Fruit fly (Drosophila melanogaster) whole organism, prepupa: ENCODE results near the gene Lcp65Aa.
A peak's percentile ranks its signal among the peaks of the same experiment; 100 is the strongest.

Source experiments
- Blimp-1 ChIP-seq: fragments of 200-800 bp; sonication (Bioruptor generic); optimal IDR thresholded peaks from 3 replicates; lab custom pipeline; 2017; ENCODE audit warnings: missing biosample characterization, missing genetic modification characterization, mild to moderate bottlenecking, moderate library complexity, missing genetic modification reagents
- CG10631 ChIP-seq: fragments of 200-800 bp; sonication (Bioruptor generic); optimal IDR thresholded peaks from 2 replicates; lab custom pipeline; 2016; ENCODE audit warnings: missing biosample characterization, missing genetic modification characterization
- CG11294 ChIP-seq: fragments of 200-800 bp; sonication (Bioruptor generic); IDR thresholded peaks from 2 replicates; pipeline ENCODE4 v1.3.6; 2022; ENCODE audit warnings: missing biosample characterization, missing genetic modification characterization
- CG11762 ChIP-seq: fragments of 200-800 bp; sonication (Bioruptor generic); optimal IDR thresholded peaks from 3 replicates; lab custom pipeline; 2016; ENCODE audit warnings: missing biosample characterization, missing genetic modification characterization; ENCODE audit not compliant: insufficient read depth
- CG11902 ChIP-seq: fragments of 200-800 bp; sonication (Bioruptor generic); optimal IDR thresholded peaks from 3 replicates; lab custom pipeline; 2016; ENCODE audit warnings: missing biosample characterization, missing genetic modification characterization
- CG15336 ChIP-seq: fragments of 200-800 bp; sonication (Bioruptor generic); IDR thresholded peaks from 2 replicates; pipeline ENCODE4 v1.3.6; 2022; ENCODE audit warnings: missing biosample characterization, missing genetic modification characterization
- CG16779 ChIP-seq: fragments of 200-800 bp; sonication (Bioruptor generic); optimal IDR thresholded peaks from 3 replicates; lab custom pipeline; 2017; ENCODE audit warnings: missing biosample characterization, mild to moderate bottlenecking, missing genetic modification characterization
- CG34406 ChIP-seq: fragments of 200-800 bp; sonication (Bioruptor generic); optimal IDR thresholded peaks from 3 replicates; lab custom pipeline; 2016; ENCODE audit warnings: missing biosample characterization, missing genetic modification characterization
- CG3919 ChIP-seq: fragments of 200-800 bp; sonication (Bioruptor generic); optimal IDR thresholded peaks from 3 replicates; lab custom pipeline; 2016; ENCODE audit warnings: missing biosample characterization, missing genetic modification characterization
- CG4318 ChIP-seq: fragments of 200-800 bp; sonication (Bioruptor generic); optimal IDR thresholded peaks from 3 replicates; lab custom pipeline; 2017; ENCODE audit warnings: missing biosample characterization, mild to moderate bottlenecking, missing genetic modification characterization
- CG6163 ChIP-seq: fragments of 200-800 bp; sonication (Bioruptor generic); IDR thresholded peaks from 3 replicates; pipeline ENCODE4 v1.3.6; 2022; ENCODE audit warnings: missing biosample characterization, missing genetic modification characterization
- CG6276 ChIP-seq: fragments of 200-800 bp; sonication (Bioruptor generic); optimal IDR thresholded peaks from 2 replicates; lab custom pipeline; 2017; ENCODE audit warnings: missing biosample characterization, mild to moderate bottlenecking, missing genetic modification characterization
- CG6792 ChIP-seq: fragments of 200-800 bp; sonication (Bioruptor generic); optimal IDR thresholded peaks from 3 replicates; lab custom pipeline; 2016; ENCODE audit warnings: missing biosample characterization, missing genetic modification characterization
- CG6808 ChIP-seq: fragments of 200-800 bp; sonication (Bioruptor generic); optimal IDR thresholded peaks from 3 replicates; lab custom pipeline; 2017; ENCODE audit warnings: missing biosample characterization, missing genetic modification characterization, mild to moderate bottlenecking, moderate library complexity, missing genetic modification reagents
- CG7368 ChIP-seq: fragments of 200-800 bp; sonication (Bioruptor generic); optimal IDR thresholded peaks from 3 replicates; lab custom pipeline; 2016; ENCODE audit warnings: missing biosample characterization, missing genetic modification characterization
- CG8119 ChIP-seq: fragments of 200-800 bp; sonication (Bioruptor generic); IDR thresholded peaks from 3 replicates; pipeline ENCODE4 v1.3.6; 2022; ENCODE audit warnings: missing biosample characterization, missing genetic modification characterization
- CG8319 ChIP-seq: fragments of 200-800 bp; sonication (Bioruptor generic); optimal IDR thresholded peaks from 3 replicates; lab custom pipeline; 2016; ENCODE audit warnings: missing biosample characterization, missing genetic modification characterization
- CG8632 ChIP-seq: fragments of 200-800 bp; sonication (Bioruptor generic); optimal IDR thresholded peaks from 3 replicates; lab custom pipeline; 2016; ENCODE audit warnings: missing biosample characterization, missing genetic modification characterization
- Eip75B ChIP-seq: fragments of 200-800 bp; sonication (Bioruptor generic); optimal IDR thresholded peaks from 3 replicates; lab custom pipeline; 2016; ENCODE audit warnings: missing biosample characterization, missing genetic modification characterization
- Eip93F ChIP-seq: fragments of 200-800 bp; sonication (Bioruptor generic); optimal IDR thresholded peaks from 2 replicates; lab custom pipeline; 2016; ENCODE audit warnings: missing biosample characterization, mild to moderate bottlenecking, missing genetic modification characterization
- Ets21C ChIP-seq: fragments of 200-800 bp; sonication (Bioruptor generic); optimal IDR thresholded peaks from 3 replicates; lab custom pipeline; 2016; ENCODE audit warnings: missing biosample characterization, missing genetic modification characterization
- Ets96B ChIP-seq: fragments of 200-800 bp; optimal IDR thresholded peaks from 2 replicates; lab custom pipeline; 2019; ENCODE audit warnings: missing biosample characterization, mild to moderate bottlenecking, missing genetic modification characterization, moderate library complexity
- Gug ChIP-seq: fragments of 200-800 bp; sonication (Bioruptor generic); IDR thresholded peaks from 2 replicates; pipeline ENCODE4 v1.3.6; 2022; ENCODE audit warnings: missing biosample characterization, missing genetic modification characterization
- Hr38 ChIP-seq: sonication (Bioruptor generic); optimal IDR thresholded peaks from 2 replicates; lab custom pipeline; 2016; ENCODE audit warnings: missing biosample characterization, missing genetic modification characterization
- Lpt ChIP-seq: fragments of 200-800 bp; sonication (Bioruptor generic); optimal IDR thresholded peaks from 3 replicates; lab custom pipeline; 2016; ENCODE audit warnings: missing biosample characterization, missing genetic modification characterization
- Met ChIP-seq: fragments of 200-800 bp; sonication (Bioruptor generic); optimal IDR thresholded peaks from 3 replicates; lab custom pipeline; 2016; ENCODE audit warnings: missing biosample characterization, missing genetic modification characterization
- OdsH ChIP-seq: fragments of 200-800 bp; sonication (Bioruptor generic); optimal IDR thresholded peaks from 3 replicates; lab custom pipeline; 2016; ENCODE audit warnings: missing biosample characterization, missing genetic modification characterization
- Smox ChIP-seq: fragments of 200-800 bp; sonication (Bioruptor generic); optimal IDR thresholded peaks from 3 replicates; lab custom pipeline; 2016; ENCODE audit warnings: missing biosample characterization, missing genetic modification characterization
- Sox102F ChIP-seq: fragments of 200-800 bp; sonication (Bioruptor generic); optimal IDR thresholded peaks from 2 replicates; lab custom pipeline; 2016; ENCODE audit warnings: missing biosample characterization, mild to moderate bottlenecking, missing genetic modification characterization
- Sox14 ChIP-seq: fragments of 200-800 bp; sonication (Bioruptor generic); optimal IDR thresholded peaks from 3 replicates; lab custom pipeline; 2016; ENCODE audit warnings: missing biosample characterization, missing genetic modification characterization
- Sox15 ChIP-seq: fragments of 200-800 bp; sonication (Bioruptor generic); optimal IDR thresholded peaks from 3 replicates; lab custom pipeline; 2016; ENCODE audit warnings: missing biosample characterization, missing genetic modification characterization
- achi ChIP-seq: fragments of 200-800 bp; sonication (Bioruptor generic); optimal IDR thresholded peaks from 3 replicates; lab custom pipeline; 2016; ENCODE audit warnings: missing biosample characterization, missing genetic modification characterization
- cyc ChIP-seq: fragments of 200-800 bp; sonication (Bioruptor generic); optimal IDR thresholded peaks from 3 replicates; lab custom pipeline; 2016; ENCODE audit warnings: missing biosample characterization, missing genetic modification characterization
- dac ChIP-seq: fragments of 200-800 bp; sonication (Bioruptor generic); optimal IDR thresholded peaks from 2 replicates; lab custom pipeline; 2017; ENCODE audit warnings: missing biosample characterization, mild to moderate bottlenecking, missing genetic modification characterization
- dsx ChIP-seq: fragments of 200-800 bp; optimal IDR thresholded peaks from 3 replicates; lab custom pipeline; 2019; ENCODE audit warnings: missing biosample characterization, mild to moderate bottlenecking, missing genetic modification characterization, moderate library complexity; ENCODE audit not compliant: poor library complexity, severe bottlenecking
- eg ChIP-seq: fragments of 200-800 bp; sonication (Bioruptor generic); IDR thresholded peaks from 3 replicates; pipeline ENCODE4 v1.3.6; 2022; ENCODE audit warnings: missing biosample characterization, missing genetic modification characterization
- esn ChIP-seq: fragments of 200-800 bp; sonication (Bioruptor generic); optimal IDR thresholded peaks from 2 replicates; lab custom pipeline; 2016; ENCODE audit warnings: missing biosample characterization, mild to moderate bottlenecking, missing genetic modification characterization, moderate library complexity
- fd59A ChIP-seq: fragments of 200-800 bp; sonication (Bioruptor generic); optimal IDR thresholded peaks from 2 replicates; lab custom pipeline; 2017; ENCODE audit warnings: missing biosample characterization, mild to moderate bottlenecking, missing genetic modification characterization, missing genetic modification reagents
- fkh ChIP-seq: fragments of 200-800 bp; sonication (Bioruptor generic); optimal IDR thresholded peaks from 3 replicates; lab custom pipeline; 2017; ENCODE audit warnings: missing biosample characterization, mild to moderate bottlenecking, missing genetic modification characterization, moderate library complexity
- lz ChIP-seq: fragments of 200-800 bp; sonication (Bioruptor generic); optimal IDR thresholded peaks from 3 replicates; lab custom pipeline; 2016; ENCODE audit warnings: missing biosample characterization, missing genetic modification characterization
- net ChIP-seq: fragments of 200-800 bp; sonication (Bioruptor generic); optimal IDR thresholded peaks from 3 replicates; lab custom pipeline; 2016; ENCODE audit warnings: missing biosample characterization, missing genetic modification characterization
- pdm3 ChIP-seq: fragments of 200-800 bp; sonication (Bioruptor generic); optimal IDR thresholded peaks from 3 replicates; lab custom pipeline; 2016; ENCODE audit warnings: missing biosample characterization, missing genetic modification characterization
- svp ChIP-seq: fragments of 200-800 bp; sonication (Bioruptor generic); peaks from one replicate; lab custom pipeline; 2016; ENCODE audit warnings: missing biosample characterization, missing genetic modification characterization
- vri ChIP-seq: fragments of 200-800 bp; sonication (Bioruptor generic); optimal IDR thresholded peaks from 3 replicates; lab custom pipeline; 2016; ENCODE audit warnings: missing biosample characterization, mild to moderate bottlenecking, missing genetic modification characterization

The Lcp65Aa gene

DNA sequence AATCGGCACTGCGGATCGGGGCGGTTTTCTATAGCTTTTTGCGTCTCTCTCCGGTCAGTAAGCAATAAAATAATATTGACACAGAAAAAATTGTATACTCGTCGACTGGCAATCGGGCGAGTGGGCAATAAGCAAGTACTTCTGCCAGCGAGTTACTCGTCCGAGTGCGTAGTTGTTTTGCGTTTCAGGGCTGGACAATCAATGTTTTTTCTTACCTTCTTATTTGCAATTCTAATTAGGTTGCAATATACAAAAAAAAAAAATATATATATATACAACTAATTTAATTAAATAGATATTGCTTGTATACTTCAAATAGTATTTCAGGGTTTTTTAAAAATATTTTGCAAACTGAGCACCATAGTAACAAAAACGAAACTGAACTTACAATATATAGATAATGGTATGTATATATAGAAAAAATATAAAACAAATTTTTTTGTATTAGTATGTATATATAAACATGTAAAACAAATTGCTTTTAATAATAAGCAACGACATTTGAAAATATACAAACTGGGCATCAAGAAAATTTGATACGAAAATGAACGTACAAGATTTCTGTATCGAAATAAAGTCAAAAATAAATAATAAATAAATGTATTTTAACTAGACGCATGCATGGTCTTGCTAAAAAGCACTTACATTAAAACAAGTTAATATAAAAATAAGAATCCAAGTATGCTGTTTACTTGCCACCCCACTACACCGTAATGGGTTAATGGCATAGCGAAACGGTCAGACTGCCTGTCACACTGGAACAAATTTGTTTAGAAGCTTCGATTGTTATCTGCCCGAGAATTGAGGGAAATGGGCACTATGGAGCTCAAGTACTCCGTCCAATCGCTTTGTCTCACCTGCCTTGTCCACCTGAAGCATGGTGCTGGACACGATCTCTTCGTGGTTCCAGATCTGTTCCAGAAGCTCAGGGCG is 38.2 kb downstream of the Lcp65Aa start, which contains the start of the genes D19A and CG7386 (continued):
- peak; percentile 37 for TF ChIP-seq OdsH
- peak; percentile 50 for TF ChIP-seq Sox14 (GFP tag; lab: Kevin White, UChicago)
- TF ChIP-seq CG34406 (GFP tag; lab: Kevin White, UChicago), result peak; percentile 38
- peak; percentile 53; the same call in 2 of the 3 replicates for TF ChIP-seq eg
- TF ChIP-seq CG6792, result peak; percentile 34
- peak; percentile 67 for TF ChIP-seq esn (GFP tag; lab: Kevin White, UChicago)
- no peak for TF ChIP-seq Blimp-1
- no peak for TF ChIP-seq net (GFP tag; lab: Kevin White, UChicago)
- no peak for TF ChIP-seq vri (GFP tag; lab: Kevin White, UChicago)
- no peak for TF ChIP-seq CG16779 (tag; lab: Kevin White, UChicago)
- TF ChIP-seq Met (GFP tag; lab: Kevin White, UChicago), result peak; percentile 59
- TF ChIP-seq fkh (GFP tag; lab: Kevin White, UChicago), result peak; percentile 89
- TF ChIP-seq CG6276 (GFP tag; lab: Kevin White, UChicago), result no peak
- peak; percentile 20 for TF ChIP-seq Sox15
- no peak for TF ChIP-seq CG4318 (GFP tag; lab: Kevin White, UChicago)
- peak; percentile 58 for TF ChIP-seq CG10631 (GFP tag; lab: Kevin White, UChicago)
- TF ChIP-seq Gug (GFP tag; lab: Robert Waterston, UW), result peak; percentile 42

dm6 chr3L:6192822-6193555 is 41.9 kb downstream of the Lcp65Aa start, which contains the start of the genes Sf3b6 and Tnpo:
TSS of gene Sf3b6 (minus strand) at chr3L:6193179.
TSS of gene Tnpo (plus strand) at chr3L:6193480.
- peak; percentile 29 for TF ChIP-seq CG11762
- TF ChIP-seq Eip75B, result no peak
- no peak for TF ChIP-seq vri (GFP tag; lab: Kevin White, UChicago)
- TF ChIP-seq svp (GFP tag; lab: Kevin White, UChicago), result no peak
- peak; percentile 86 for TF ChIP-seq lz (GFP tag; lab: Kevin White, UChicago)
- peak; percentile 35 for TF ChIP-seq dac
- no peak for TF ChIP-seq net (GFP tag; lab: Kevin White, UChicago)
- TF ChIP-seq CG10631 (GFP tag; lab: Kevin White, UChicago), result peak; percentile 87
- TF ChIP-seq dsx (GFP tag; lab: Kevin White, UChicago), result no peak
- TF ChIP-seq CG11294, result peak; percentile 71; the same call in 1 of the 2 replicates
- no peak for TF ChIP-seq eg
- no peak for TF ChIP-seq Hr38 (GFP tag; lab: Kevin White, UChicago)
- TF ChIP-seq Sox14 (GFP tag; lab: Kevin White, UChicago), result peak; percentile 79
- no peak; the same call in 1 of the 3 replicates for TF ChIP-seq CG8119 (GFP tag; lab: Robert Waterston, UW)
- peak; percentile 60 for TF ChIP-seq Lpt (GFP tag; lab: Kevin White, UChicago)
- no peak for TF ChIP-seq Sox102F (GFP tag; lab: Kevin White, UChicago)
- TF ChIP-seq CG15336 (GFP tag; lab: Robert Waterston, UW), result peak; percentile 59
- no peak for TF ChIP-seq Blimp-1
- peak; percentile 90 for TF ChIP-seq Sox15
- peak; percentile 52 for TF ChIP-seq fd59A (GFP tag; lab: Kevin White, UChicago)
- no peak for TF ChIP-seq Smox (GFP tag; lab: Kevin White, UChicago)
- TF ChIP-seq cyc (GFP tag; lab: Kevin White, UChicago), result peak; percentile 79
- peak; percentile 70 for TF ChIP-seq CG8632
- TF ChIP-seq CG4318 (GFP tag; lab: Kevin White, UChicago), result no peak
- TF ChIP-seq Eip93F (GFP tag; lab: Kevin White, UChicago), result peak; percentile 23
- TF ChIP-seq CG7368 (GFP tag; lab: Kevin White, UChicago), result peak; percentile 47
- no peak for TF ChIP-seq CG3919
- no peak for TF ChIP-seq CG6276 (GFP tag; lab: Kevin White, UChicago)
- peak; percentile 81 for TF ChIP-seq CG11902 (GFP tag; lab: Kevin White, UChicago)
- peak; percentile 73 for TF ChIP-seq Ets96B (tag; lab: Kevin White, UChicago)
- no peak for TF ChIP-seq CG6163 (GFP tag; lab: Robert Waterston, UW)
- peak; percentile 82 for TF ChIP-seq Ets21C (GFP tag; lab: Kevin White, UChicago)
- no peak for TF ChIP-seq fkh (GFP tag; lab: Kevin White, UChicago)
- no peak for TF ChIP-seq pdm3
- TF ChIP-seq achi (GFP tag; lab: Kevin White, UChicago), result no peak
- peak; percentile 68 for TF ChIP-seq CG8319 (GFP tag; lab: Kevin White, UChicago)
- TF ChIP-seq CG6808, result no peak
- TF ChIP-seq Met (GFP tag; lab: Kevin White, UChicago), result peak; percentile 82
- peak; percentile 86 for TF ChIP-seq OdsH
